Worm (Caenorhabditis elegans) whole organism, L4/young adult: ENCODE results near the gene him-6.
"Not testable (repeated sequence)": the region's sequence is repeated elsewhere in the genome, so short reads cannot be mapped to it uniquely, and the experiment has no call there.

Experiments
- dao-5 ChIP-seq: sonication (generic microtip); optimal IDR thresholded peaks from 2 replicates; lab custom pipeline; 2016; ENCODE audit warnings: missing genotype, missing genetic modification characterization, moderate library complexity, missing compliant biosample characterization
- him-1 ChIP-seq: sonication (generic microtip); optimal IDR thresholded peaks from 2 replicates; lab custom pipeline; 2016; ENCODE audit warnings: missing genotype, missing genetic modification reagents, missing genetic modification characterization, missing compliant biosample characterization

- TF ChIP-seq him-1, dao-5 (tag; lab: Kevin White, UChicago): not testable (repeated sequence)
Measured at ce11 chrIV:12505397-12505796, 14.8 kb downstream of the him-6 start, which contains the start of gene sru-17.
